Worm (Caenorhabditis elegans) whole organism, L1 larva: ENCODE data around the gene F48E8.4.

Experiments used
- C04F5.9 ChIP-seq: sonication (generic microtip); optimal IDR thresholded peaks from 2 replicates; lab custom pipeline; 2016; ENCODE audit warnings: missing genetic modification characterization, missing compliant biosample characterization
- C16A3.4 ChIP-seq: fragments of 150-350 bp; optimal IDR thresholded peaks from 2 replicates; lab custom pipeline; 2014; ENCODE audit warnings: missing biosample characterization, missing genetic modification characterization
- F16B12.6 ChIP-seq: fragments of 150-350 bp; optimal IDR thresholded peaks from 2 replicates; lab custom pipeline; 2014; ENCODE audit warnings: missing biosample characterization, missing genetic modification characterization
- Y116A8C.19 ChIP-seq: sonication (generic microtip); optimal IDR thresholded peaks from 2 replicates; lab custom pipeline; 2016; ENCODE audit warnings: missing compliant biosample characterization, missing genetic modification characterization, borderline replicate concordance
- aha-1 ChIP-seq: fragments of 150-350 bp; optimal IDR thresholded peaks from 2 replicates; lab custom pipeline; 2014; ENCODE audit warnings: missing biosample characterization, missing genetic modification characterization
- aly-2 ChIP-seq: fragments of 150-350 bp; optimal IDR thresholded peaks from 2 replicates; lab custom pipeline; 2014; ENCODE audit warnings: missing biosample characterization, missing genetic modification characterization
- ama-1 ChIP-seq: fragments of 150-350 bp; optimal IDR thresholded peaks from 2 replicates; lab custom pipeline; 2014
- blmp-1 ChIP-seq: fragments of 150-350 bp; optimal IDR thresholded peaks from 2 replicates; lab custom pipeline; 2014; ENCODE audit warnings: missing biosample characterization, missing genetic modification characterization
- ceh-63 ChIP-seq: fragments of 200-800 bp; sonication (Bioruptor generic); optimal IDR thresholded peaks from 2 replicates; lab custom pipeline; 2018; ENCODE audit warnings: mild to moderate bottlenecking, missing genetic modification characterization, missing compliant biosample characterization
- ceh-8 ChIP-seq: fragments of 200-800 bp; sonication (Bioruptor generic); optimal IDR thresholded peaks from 2 replicates; lab custom pipeline; 2018; ENCODE audit warnings: mild to moderate bottlenecking, missing genetic modification characterization, moderate library complexity, missing compliant biosample characterization
- ces-1 ChIP-seq: fragments of 150-350 bp; optimal IDR thresholded peaks from 2 replicates; lab custom pipeline; 2014; ENCODE audit warnings: missing biosample characterization, missing genetic modification reagents, missing genetic modification characterization
- dpl-1 ChIP-seq, 3 experiments: fragments of 150-350 bp in 2 of 3; sonication (generic microtip) in 1 of 3; optimal IDR thresholded peaks; 2 replicates each; lab custom pipeline; 2014 to 2017; ENCODE audit warnings: missing biosample characterization in 3 of 3, missing genetic modification characterization in 3 of 3, missing genetic modification reagents in 3 of 3
- efl-1 ChIP-seq, 4 experiments: fragments of 150-350 bp; optimal IDR thresholded peaks in 3 of 4; peaks in 1 of 4; 1 replicate in 1 of 4; 2 replicates in 3 of 4; lab custom pipeline; 2014; ENCODE audit warnings: missing biosample characterization in 2 of 4, missing genetic modification characterization in 2 of 4, missing genetic modification reagents in 2 of 4
- efl-3 ChIP-seq: fragments of 200-800 bp; sonication (Bioruptor generic); optimal IDR thresholded peaks from 2 replicates; lab custom pipeline; 2018; ENCODE audit warnings: mild to moderate bottlenecking, missing genetic modification characterization, missing compliant biosample characterization
- egl-13 ChIP-seq: sonication (generic microtip); optimal IDR thresholded peaks from 2 replicates; lab custom pipeline; 2016; ENCODE audit warnings: missing genotype, missing genetic modification reagents, missing genetic modification characterization, missing compliant biosample characterization
- ets-5 ChIP-seq: fragments of 200-800 bp; sonication (Bioruptor generic); IDR thresholded peaks from 2 replicates; pipeline ENCODE4 v1.3.6; 2022; ENCODE audit warnings: missing genetic modification characterization, missing compliant biosample characterization
- fkh-10 ChIP-seq: sonication (generic microtip); optimal IDR thresholded peaks from 2 replicates; lab custom pipeline; 2017; ENCODE audit warnings: missing biosample characterization, missing genetic modification reagents, missing genetic modification characterization
- fkh-8 ChIP-seq: sonication (generic microtip); optimal IDR thresholded peaks from 2 replicates; lab custom pipeline; 2016; ENCODE audit warnings: mild to moderate bottlenecking, missing genetic modification characterization, missing compliant biosample characterization
- hlh-17 ChIP-seq: fragments of 200-800 bp; sonication (Bioruptor generic); optimal IDR thresholded peaks from 2 replicates; lab custom pipeline; 2018; ENCODE audit warnings: missing genetic modification characterization, mild to moderate bottlenecking, missing compliant biosample characterization, moderate library complexity, borderline replicate concordance
- hpl-2 ChIP-seq: fragments of 150-350 bp; optimal IDR thresholded peaks from 2 replicates; lab custom pipeline; 2014; ENCODE audit warnings: missing biosample characterization, missing genetic modification reagents, missing genetic modification characterization
- irx-1 ChIP-seq: sonication (generic microtip); optimal IDR thresholded peaks from 2 replicates; lab custom pipeline; 2016; ENCODE audit warnings: missing genetic modification characterization, missing compliant biosample characterization
- isw-1 ChIP-seq: fragments of 200-800 bp; sonication (Bioruptor generic); IDR thresholded peaks from 2 replicates; pipeline ENCODE4 v1.3.6; 2022; ENCODE audit warnings: missing genetic modification characterization, missing compliant biosample characterization
- lin-14 ChIP-seq: fragments of 200-800 bp; sonication (Bioruptor generic); optimal IDR thresholded peaks from 2 replicates; lab custom pipeline; 2018; ENCODE audit warnings: mild to moderate bottlenecking, missing genetic modification characterization, moderate library complexity, missing compliant biosample characterization
- lin-35 ChIP-seq, 2 experiments: fragments of 150-350 bp; optimal IDR thresholded peaks; 2 replicates each; lab custom pipeline; 2014; ENCODE audit warnings: missing biosample characterization in 2 of 2, missing genetic modification characterization in 2 of 2, missing genetic modification reagents in 2 of 2
- lin-39 ChIP-seq: fragments of 150-350 bp; optimal IDR thresholded peaks from 2 replicates; lab custom pipeline; 2014; ENCODE audit warnings: missing biosample characterization, missing genetic modification reagents, missing genetic modification characterization
- lsy-2 ChIP-seq, 2 experiments: fragments of 150-350 bp; optimal IDR thresholded peaks; 2 replicates each; lab custom pipeline; 2014; ENCODE audit warnings: missing biosample characterization in 2 of 2, missing genetic modification characterization in 2 of 2
- nhr-11 ChIP-seq: fragments of 150-350 bp; optimal IDR thresholded peaks from 2 replicates; lab custom pipeline; 2014; ENCODE audit warnings: missing biosample characterization, missing genetic modification characterization
- nhr-19 ChIP-seq: fragments of 200-800 bp; sonication (Bioruptor generic); conservative IDR thresholded peaks from 2 replicates; pipeline ENCODE4 v1.3.6; 2022; ENCODE audit warnings: missing genetic modification characterization, missing compliant biosample characterization
- nhr-20 ChIP-seq: sonication (generic microtip); optimal IDR thresholded peaks from 2 replicates; lab custom pipeline; 2016; ENCODE audit warnings: mild to moderate bottlenecking, missing genetic modification characterization, missing compliant biosample characterization
- nhr-47 ChIP-seq: sonication (generic microtip); optimal IDR thresholded peaks from 2 replicates; lab custom pipeline; 2016; ENCODE audit warnings: mild to moderate bottlenecking, missing genetic modification characterization, moderate library complexity, missing compliant biosample characterization
- nhr-76 ChIP-seq: sonication (generic microtip); optimal IDR thresholded peaks from 2 replicates; lab custom pipeline; 2017; ENCODE audit warnings: missing biosample characterization, missing genetic modification characterization
- nhr-84 ChIP-seq: sonication (generic microtip); optimal IDR thresholded peaks from 2 replicates; lab custom pipeline; 2017; ENCODE audit warnings: missing biosample characterization, missing genetic modification characterization
- pax-3 ChIP-seq: fragments of 200-800 bp; sonication (Bioruptor generic); optimal IDR thresholded peaks from 2 replicates; lab custom pipeline; 2018; ENCODE audit warnings: mild to moderate bottlenecking, missing genetic modification characterization, moderate library complexity, missing compliant biosample characterization
- pqm-1 ChIP-seq: sonication (generic microtip); optimal IDR thresholded peaks from 3 replicates; lab custom pipeline; 2017; ENCODE audit warnings: missing biosample characterization, missing genetic modification characterization
- skn-1 ChIP-seq: fragments of 150-350 bp; optimal IDR thresholded peaks from 2 replicates; lab custom pipeline; 2014; ENCODE audit warnings: missing biosample characterization, missing genetic modification characterization
- sptf-1 ChIP-seq: fragments of 150-350 bp; optimal IDR thresholded peaks from 2 replicates; lab custom pipeline; 2014; ENCODE audit warnings: missing biosample characterization, missing genetic modification characterization
- unc-98 ChIP-seq: fragments of 200-800 bp; sonication (Bioruptor generic); IDR thresholded peaks from 2 replicates; pipeline ENCODE4 v1.3.6; 2022; ENCODE audit warnings: missing genetic modification characterization, missing compliant biosample characterization
- vab-15 ChIP-seq: sonication (generic microtip); optimal IDR thresholded peaks from 2 replicates; lab custom pipeline; 2017; ENCODE audit warnings: missing genotype, mild to moderate bottlenecking, missing genetic modification characterization, missing compliant biosample characterization
- xbp-1 ChIP-seq: sonication (generic microtip); optimal IDR thresholded peaks from 2 replicates; lab custom pipeline; 2016; ENCODE audit warnings: missing genetic modification characterization, missing compliant biosample characterization
- zag-1 ChIP-seq: fragments of 150-350 bp; optimal IDR thresholded peaks from 2 replicates; lab custom pipeline; 2014; ENCODE audit warnings: missing biosample characterization, missing genetic modification characterization
- ztf-4 ChIP-seq: fragments of 150-350 bp; optimal IDR thresholded peaks from 2 replicates; lab custom pipeline; 2014; ENCODE audit warnings: missing biosample characterization, missing genetic modification characterization

The F48E8.4 gene

ce11 chrIII:5474176-5474575, 20.8 kb downstream of the F48E8.4 start, which contains the start of gene lon-1:
Gene lon-1, plus strand, starts transcription at chrIII:5474476.
- peak; percentile 34 for TF ChIP-seq blmp-1
- no peak for TF ChIP-seq lin-35 (GFP tag; optimal IDR thresholded peaks at IDR 0.05; lab: Kevin White, UChicago)

- TF ChIP-seq ceh-63 (GFP tag; lab: Kevin White, UChicago) = no peak
- no peak for TF ChIP-seq nhr-84
- no peak for TF ChIP-seq lin-14
- no peak for TF ChIP-seq ama-1 (lab: Kevin White, UChicago)
- TF ChIP-seq nhr-20 (tag; lab: Kevin White, UChicago) = no peak
- TF ChIP-seq efl-3 = no peak
- TF ChIP-seq hlh-17 (GFP tag; lab: Kevin White, UChicago) = no peak
- TF ChIP-seq skn-1 (tag; lab: Kevin White, UChicago) = no peak
- TF ChIP-seq aha-1 (tag; lab: Kevin White, UChicago) = no peak
- no peak for TF ChIP-seq zag-1 (tag; lab: Kevin White, UChicago)
- no peak for TF ChIP-seq lin-35 (GFP tag; optimal IDR thresholded peaks at IDR 0.05; lab: Kevin White, UChicago)
- TF ChIP-seq ces-1 = no peak
- no peak for TF ChIP-seq ceh-8 (GFP tag; lab: Kevin White, UChicago)
- TF ChIP-seq, all 84 proteins: peak for 0
Observed at ce11 chrIII:5478011-5478410, 24.6 kb downstream of the F48E8.4 start, which contains the start of gene R02F2.10. Gene R02F2.10, plus strand, starts transcription at chrIII:5478311.

- TF ChIP-seq zag-1 (tag; lab: Kevin White, UChicago) = no peak
- no peak for TF ChIP-seq ztf-4 (tag; lab: Kevin White, UChicago)
- no peak for TF ChIP-seq egl-13 (tag; lab: Kevin White, UChicago)
- TF ChIP-seq nhr-19 = no peak
- no peak for TF ChIP-seq hpl-2
- no peak for TF ChIP-seq efl-1 (optimal IDR thresholded peaks at IDR 0.05; lab: Kevin White, UChicago)
- TF ChIP-seq efl-1 (GFP tag; optimal IDR thresholded peaks at IDR 0.05 in 1 of 2; lab: Kevin White, UChicago) = no peak
- no peak for TF ChIP-seq sptf-1 (tag; lab: Kevin White, UChicago)
- TF ChIP-seq, all 84 proteins: peak for 0
Observed at ce11 chrIII:5478824-5479368, 25.5 kb downstream of the F48E8.4 start, which contains the start of the genes R02F2.6 and R02F2.5. Gene R02F2.6, minus strand, starts transcription at chrIII:5478924. Gene R02F2.5, plus strand, starts transcription at chrIII:5479318.

- no peak for TF ChIP-seq efl-1 (optimal IDR thresholded peaks at IDR 0.05; lab: Kevin White, UChicago)
- peak in 1 of 2 experiments; percentile 83 for TF ChIP-seq efl-1 (GFP tag; optimal IDR thresholded peaks at IDR 0.05 in 1 of 2; lab: Kevin White, UChicago)
- no peak for TF ChIP-seq lin-39 (tag; lab: Kevin White, UChicago)
Observed at ce11 chrIII:5479493-5480167, 26.2 kb downstream of the F48E8.4 start.

- TF ChIP-seq pqm-1 (tag; lab: Kevin White, UChicago) (no peak), Y116A8C.19 (tag; lab: Kevin White, UChicago) (no peak), nhr-20 (tag; lab: Kevin White, UChicago) (no peak), lsy-2 (tag; optimal IDR thresholded peaks at IDR 0.05; lab: Kevin White, UChicago) (peak in 1 of 2 experiments; percentile 60), nhr-11 (tag; lab: Kevin White, UChicago) (no peak), lin-35 (GFP tag; optimal IDR thresholded peaks at IDR 0.05; lab: Kevin White, UChicago) (peak; percentile 73 to 94), F16B12.6 (tag; lab: Kevin White, UChicago) (no peak), vab-15 (tag; lab: Kevin White, UChicago) (no peak), dpl-1 (GFP tag; optimal IDR thresholded peaks at IDR 0.05; lab: Kevin White, UChicago) (peak; percentile 70 to 89 (median 86)), C16A3.4 (peak; percentile 21), irx-1 (tag; lab: Kevin White, UChicago) (no peak), pax-3 (tag; lab: Kevin White, UChicago) (no peak), xbp-1 (tag; lab: Kevin White, UChicago) (no peak), isw-1 (GFP tag; lab: Robert Waterston, UW) (no peak), blmp-1 (peak; percentile 36), ets-5 (no peak), fkh-10 (no peak), ces-1 (no peak), nhr-76 (no peak), fkh-8 (tag; lab: Kevin White, UChicago) (no peak), skn-1 (tag; lab: Kevin White, UChicago) (no peak), C04F5.9 (tag; lab: Kevin White, UChicago) (no peak), efl-1 (optimal IDR thresholded peaks at IDR 0.05; lab: Kevin White, UChicago) (peak in 1 of 2 experiments; percentile 83), efl-1 (GFP tag; optimal IDR thresholded peaks at IDR 0.05 in 1 of 2; lab: Kevin White, UChicago) (peak; percentile 87 to 99), aly-2 (tag; lab: Kevin White, UChicago) (no peak), nhr-47 (tag; lab: Kevin White, UChicago) (no peak), unc-98 (GFP tag; lab: Robert Waterston, UW) (no peak), zag-1 (tag; lab: Kevin White, UChicago) (no peak)
Observed at ce11 chrIII:5483738-5484315, 30.4 kb downstream of the F48E8.4 start, which contains the start of the genes R02F2.7 and R02F2.4. Gene R02F2.7, minus strand, starts transcription at chrIII:5483773. Gene R02F2.4, plus strand, starts transcription at chrIII:5484289.
